Fruit fly (Drosophila melanogaster): Measurements from ENCODE around the gene CG13775.

The CG13775 gene

dm6 chr2L:6918517-6919202 lies 38.1 kb downstream of the CG13775 start, which contains the start of gene nop5:
Gene nop5 (minus strand): TSS chr2L:6918743.
- TF ChIP-seq Sp1 (GFP tag; optimal IDR thresholded peaks at IDR 0.05) (peak; percentile 80), psq (GFP tag; optimal IDR thresholded peaks at IDR 0.05) (peak; percentile 69), Myc (optimal IDR thresholded peaks at IDR 0.05) (peak; percentile 60), pan (optimal IDR thresholded peaks at IDR 0.05) (peak; percentile 87), woc (GFP tag; optimal IDR thresholded peaks at IDR 0.05) (peak; percentile 55), Hr78 (GFP tag; optimal IDR thresholded peaks at IDR 0.05) (no peak), Rel (GFP tag; optimal IDR thresholded peaks at IDR 0.05) (no peak), Rel (tag; optimal IDR thresholded peaks at IDR 0.05) (peak; percentile 24), CG9705 (GFP tag; optimal IDR thresholded peaks at IDR 0.05) (peak; percentile 28), OdsH (GFP tag; optimal IDR thresholded peaks at IDR 0.05) (peak; percentile 51), HLH106 (tag; optimal IDR thresholded peaks at IDR 0.05) (peak; percentile 82), Hnf4 (GFP tag; optimal IDR thresholded peaks at IDR 0.05) (no peak)

- no peak for TF ChIP-seq Jra (GFP tag; optimal IDR thresholded peaks at IDR 0.05)
- no peak for TF ChIP-seq dmrt93B (GFP tag; optimal IDR thresholded peaks at IDR 0.05)
- no peak for TF ChIP-seq foxo (GFP tag; optimal IDR thresholded peaks at IDR 0.05)
- no peak for TF ChIP-seq CrebA (GFP tag; optimal IDR thresholded peaks at IDR 0.05; ENCODE audit: borderline replicate concordance)
- TF ChIP-seq Rel (GFP tag; optimal IDR thresholded peaks at IDR 0.05) = no peak
- TF ChIP-seq Rel (tag; optimal IDR thresholded peaks at IDR 0.05) = no peak
- TF ChIP-seq woc (GFP tag; optimal IDR thresholded peaks at IDR 0.05) = no peak
- no peak for TF ChIP-seq dl (GFP tag; optimal IDR thresholded peaks at IDR 0.05; ENCODE audit: insufficient read depth in 1 of 2, partially characterized antibody in 2 of 2)
- no peak for TF ChIP-seq Hr83 (GFP tag; optimal IDR thresholded peaks at IDR 0.05; ENCODE audit: poor library complexity, severe bottlenecking)
- no peak for TF ChIP-seq rgr (GFP tag; optimal IDR thresholded peaks at IDR 0.05)
- no peak for TF ChIP-seq br (GFP tag; optimal IDR thresholded peaks at IDR 0.05)
- no peak for TF ChIP-seq GATAd (GFP tag; optimal IDR thresholded peaks at IDR 0.05)
- TF ChIP-seq Dfd (GFP tag; optimal IDR thresholded peaks at IDR 0.05) = no peak
- no peak for TF ChIP-seq Hr78 (GFP tag; optimal IDR thresholded peaks at IDR 0.05)
- no peak for TF ChIP-seq CG32264 (GFP tag; optimal IDR thresholded peaks at IDR 0.05)
- no peak for TF ChIP-seq usp (GFP tag; optimal IDR thresholded peaks at IDR 0.05)
Observed at dm6 chr2L:6916345-6916744, 40.4 kb downstream of the CG13775 start, which contains the start of gene CG32829. Gene CG32829 (minus strand): TSS chr2L:6916445.

- TF ChIP-seq HLH106 (tag; optimal IDR thresholded peaks at IDR 0.05) = no peak
- TF ChIP-seq brk (GFP tag; optimal IDR thresholded peaks at IDR 0.05) = no peak
Observed at dm6 chr2L:6913964-6914363, 42.8 kb downstream of the CG13775 start, which contains the start of gene Wee1. Gene Wee1 (minus strand): TSS chr2L:6914138.

- TF ChIP-seq Dfd (GFP tag; optimal IDR thresholded peaks at IDR 0.05) (no peak), N (GFP tag; optimal IDR thresholded peaks at IDR 0.05) (no peak), tai (GFP tag; optimal IDR thresholded peaks at IDR 0.05) (no peak), CrebA (GFP tag; optimal IDR thresholded peaks at IDR 0.05; ENCODE audit: borderline replicate concordance) (no peak), CG9705 (GFP tag; optimal IDR thresholded peaks at IDR 0.05) (no peak), jim (GFP tag; optimal IDR thresholded peaks at IDR 0.05) (no peak), sv (GFP tag; optimal IDR thresholded peaks at IDR 0.05) (peak; percentile 43), Abd-B (GFP tag; optimal IDR thresholded peaks at IDR 0.05) (no peak), Jra (GFP tag; optimal IDR thresholded peaks at IDR 0.05) (no peak), dmrt93B (GFP tag; optimal IDR thresholded peaks at IDR 0.05) (no peak), Vsx2 (GFP tag; optimal IDR thresholded peaks at IDR 0.05; ENCODE audit: partially characterized antibody) (no peak), ey (GFP tag; optimal IDR thresholded peaks at IDR 0.05) (peak; percentile 30), dl (GFP tag; optimal IDR thresholded peaks at IDR 0.05; ENCODE audit: insufficient read depth in 1 of 2, partially characterized antibody in 2 of 2) (no peak), fru (GFP tag; optimal IDR thresholded peaks at IDR 0.05) (no peak), Myc (optimal IDR thresholded peaks at IDR 0.05) (peak; percentile 89), woc (GFP tag; optimal IDR thresholded peaks at IDR 0.05) (no peak), psq (GFP tag; optimal IDR thresholded peaks at IDR 0.05) (peak; percentile 13), Hr78 (GFP tag; optimal IDR thresholded peaks at IDR 0.05) (no peak), HLH106 (tag; optimal IDR thresholded peaks at IDR 0.05) (no peak), sage (GFP tag; optimal IDR thresholded peaks at IDR 0.05) (no peak), OdsH (GFP tag; optimal IDR thresholded peaks at IDR 0.05) (no peak), usp (GFP tag; optimal IDR thresholded peaks at IDR 0.05) (no peak), Dif (GFP tag; optimal IDR thresholded peaks at IDR 0.05; ENCODE audit: partially characterized antibody) (no peak), CG32264 (GFP tag; optimal IDR thresholded peaks at IDR 0.05) (no peak)
Observed at dm6 chr2L:6907761-6908160, 49.0 kb downstream of the CG13775 start, which contains the start of the genes Polr1F and Rat1. Gene Polr1F (minus strand): TSS chr2L:6907844. Gene Rat1 (plus strand): TSS chr2L:6908083.

All from whole organism, wandering third instar larva.